Worm (Caenorhabditis elegans) whole organism, young adult: Measurements from ENCODE around the gene pak-1.

Experiments used
- B0019.2 ChIP-seq: fragments of 200-800 bp; sonication (Bioruptor generic); conservative IDR thresholded peaks from 2 replicates; pipeline ENCODE4 v1.3.6; 2022; ENCODE audit warnings: missing genetic modification reagents, missing genetic modification characterization, missing compliant biosample characterization
- ama-1 ChIP-seq, 3 experiments: fragments of 150-350 bp in 1 of 3; sonication (generic microtip) in 2 of 3; optimal IDR thresholded peaks; 2 replicates each; lab custom pipeline; 2014 to 2018; ENCODE audit warnings: missing biosample characterization in 2 of 3, missing genetic modification characterization in 2 of 3, missing genetic modification reagents in 2 of 3
- athp-1 ChIP-seq: sonication (generic microtip); optimal IDR thresholded peaks from 2 replicates; lab custom pipeline; 2017; ENCODE audit warnings: mild to moderate bottlenecking, missing genetic modification characterization, missing compliant biosample characterization
- ceh-100 ChIP-seq: fragments of 200-800 bp; sonication (Bioruptor generic); IDR thresholded peaks from 2 replicates; pipeline ENCODE4 v1.3.6; 2022; ENCODE audit warnings: missing genetic modification reagents, missing genetic modification characterization, missing compliant biosample characterization
- dpff-1 ChIP-seq: sonication (generic microtip); optimal IDR thresholded peaks from 2 replicates; lab custom pipeline; 2017; ENCODE audit warnings: mild to moderate bottlenecking, missing genetic modification characterization, missing compliant biosample characterization
- ets-4 ChIP-seq: fragments of 200-800 bp; sonication (Bioruptor generic); optimal IDR thresholded peaks from 2 replicates; lab custom pipeline; 2018; ENCODE audit warnings: mild to moderate bottlenecking, missing genetic modification characterization, missing compliant biosample characterization
- hmg-1.2 ChIP-seq: fragments of 200-800 bp; sonication (Bioruptor generic); IDR thresholded peaks from 2 replicates; pipeline ENCODE4 v1.3.6; 2022; ENCODE audit warnings: missing genetic modification reagents, missing genetic modification characterization, missing compliant biosample characterization
- tbp1 ChIP-seq: fragments of 200-800 bp; sonication (Bioruptor generic); optimal IDR thresholded peaks from 2 replicates; lab custom pipeline; 2018; ENCODE audit warnings: mild to moderate bottlenecking, missing genetic modification characterization, missing compliant biosample characterization

ce11 chrX:6075209-6075608, 26.8 kb upstream of the pak-1 start, which contains the start of gene lgc-58:
- TF ChIP-seq ets-4: no peak
- no peak for TF ChIP-seq dpff-1 (tag; lab: Kevin White, UChicago)
- no peak for TF ChIP-seq athp-1 (tag; lab: Kevin White, UChicago)
- no peak for TF ChIP-seq ceh-100 (GFP tag; lab: Robert Waterston, UW)
- no peak for TF ChIP-seq ama-1 (optimal IDR thresholded peaks at IDR 0.05; lab: Kevin White, UChicago)
- no peak for TF ChIP-seq ama-1 (GFP tag; optimal IDR thresholded peaks at IDR 0.05; lab: Kevin White, UChicago)
- TF ChIP-seq hmg-1.2 (GFP tag; lab: Robert Waterston, UW): no peak
- TF ChIP-seq B0019.2: no peak
- no peak for TF ChIP-seq tbp1
